Worm (Caenorhabditis elegans): Measurements from ENCODE around the gene mpk-2.

DNA sequence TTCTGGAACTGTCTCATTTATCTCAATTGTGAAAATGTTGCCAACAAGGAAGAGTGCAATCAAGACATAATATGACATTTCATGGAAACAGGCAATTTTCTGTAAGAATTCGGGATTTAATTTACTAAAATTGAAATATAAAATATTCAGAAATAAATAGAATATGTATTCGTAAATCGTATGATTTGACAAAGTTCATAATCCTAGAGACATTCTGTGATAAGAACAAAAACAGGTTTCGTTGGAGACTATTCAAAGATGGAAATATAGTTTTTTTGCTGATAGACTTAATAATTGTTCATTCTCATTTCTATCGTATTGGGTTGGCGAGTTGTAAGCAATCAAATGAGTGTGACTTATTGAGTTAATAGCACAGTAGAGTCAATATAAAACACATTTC is 45.9 kb upstream of the mpk-2 start, which contains the start of gene C27A2.12:
- no peak for TF ChIP-seq him-1 (tag; optimal IDR thresholded peaks at IDR 0.05)
- no peak for TF ChIP-seq dao-5 (tag; optimal IDR thresholded peaks at IDR 0.05)
- no peak for TF ChIP-seq W03F9.2 (tag; optimal IDR thresholded peaks at IDR 0.05)
